Fruit fly (Drosophila melanogaster): ENCODE data around the gene PIG-B.

The PIG-B gene

dm6 chr3L:3828111-3828510 is 17.0 kb downstream of the PIG-B start:
- TF ChIP-seq CG7368 (GFP tag; optimal IDR thresholded peaks at IDR 0.05) (no peak), fd85E (GFP tag; optimal IDR thresholded peaks at IDR 0.05) (no peak), CG15336 (GFP tag; IDR thresholded peaks at IDR 0.05) (no peak), dsx (GFP tag; optimal IDR thresholded peaks at IDR 0.05; ENCODE audit: poor library complexity, severe bottlenecking) (no peak), Smox (GFP tag; optimal IDR thresholded peaks at IDR 0.05) (no peak), net (GFP tag; optimal IDR thresholded peaks at IDR 0.05) (no peak)

dm6 chr3L:3842981-3843701 is 32.1 kb downstream of the PIG-B start:
- TF ChIP-seq CG6854 (GFP tag; optimal IDR thresholded peaks at IDR 0.05): no peak
- TF ChIP-seq eg (GFP tag; IDR thresholded peaks at IDR 0.05): no peak
- no peak for TF ChIP-seq CG4318 (GFP tag; optimal IDR thresholded peaks at IDR 0.05)
- no peak for TF ChIP-seq fkh (GFP tag; optimal IDR thresholded peaks at IDR 0.05)
- no peak for TF ChIP-seq fd85E (GFP tag; optimal IDR thresholded peaks at IDR 0.05)
- TF ChIP-seq acj6 (GFP tag; optimal IDR thresholded peaks at IDR 0.05): no peak
- TF ChIP-seq svp (GFP tag): no peak
- TF ChIP-seq Met (GFP tag; optimal IDR thresholded peaks at IDR 0.05): no peak
- no peak for TF ChIP-seq CG8319 (GFP tag; optimal IDR thresholded peaks at IDR 0.05)
- TF ChIP-seq CG11294 (GFP tag; IDR thresholded peaks at IDR 0.05): no peak

- TF ChIP-seq CG16779 (tag; optimal IDR thresholded peaks at IDR 0.05): no peak
- TF ChIP-seq Sox15 (GFP tag; optimal IDR thresholded peaks at IDR 0.05): no peak
- no peak for TF ChIP-seq CG6276 (GFP tag; optimal IDR thresholded peaks at IDR 0.05)
- peak; percentile 35 for TF ChIP-seq CG3919 (GFP tag; optimal IDR thresholded peaks at IDR 0.05)
- no peak for TF ChIP-seq Eip75B (GFP tag; optimal IDR thresholded peaks at IDR 0.05)
- no peak for TF ChIP-seq Hr4 (GFP tag; optimal IDR thresholded peaks at IDR 0.05)
- peak; percentile 29; the same call in 1 of the 3 replicates for TF ChIP-seq CG6163 (GFP tag; IDR thresholded peaks at IDR 0.05)
- TF ChIP-seq Sox14 (GFP tag; optimal IDR thresholded peaks at IDR 0.05): no peak
- TF ChIP-seq eg (GFP tag; IDR thresholded peaks at IDR 0.05): 0 out of 3 replicates have a peak, but pooled peaks have one; percentile 45
- peak; percentile 35; the same call in 1 of the 2 replicates for TF ChIP-seq CG15336 (GFP tag; IDR thresholded peaks at IDR 0.05)
- peak; percentile 10 for TF ChIP-seq esn (GFP tag; optimal IDR thresholded peaks at IDR 0.05)
- TF ChIP-seq acj6 (GFP tag; optimal IDR thresholded peaks at IDR 0.05): no peak
- TF ChIP-seq Eip78C (GFP tag): peak; percentile 66
- TF ChIP-seq CG1621 (tag; optimal IDR thresholded peaks at IDR 0.05): peak; percentile 34
- peak; percentile 13 for TF ChIP-seq CG9139 (GFP tag; optimal IDR thresholded peaks at IDR 0.05)
- TF ChIP-seq Ets21C (GFP tag; optimal IDR thresholded peaks at IDR 0.05): no peak
- no peak for TF ChIP-seq Hr39 (GFP tag; optimal IDR thresholded peaks at IDR 0.05)
- TF ChIP-seq achi (GFP tag; optimal IDR thresholded peaks at IDR 0.05): no peak
- TF ChIP-seq OdsH (GFP tag; optimal IDR thresholded peaks at IDR 0.05): no peak
- no peak for TF ChIP-seq Blimp-1 (GFP tag; optimal IDR thresholded peaks at IDR 0.05)
- TF ChIP-seq Gug (GFP tag; IDR thresholded peaks at IDR 0.05): no peak
- TF ChIP-seq Hr38 (GFP tag; optimal IDR thresholded peaks at IDR 0.05): no peak
- peak in 1 of 2 experiments; percentile 61 for TF ChIP-seq ss (GFP tag; optimal IDR thresholded peaks at IDR 0.05)
- TF ChIP-seq Ets96B (tag; optimal IDR thresholded peaks at IDR 0.05): no peak
- no peak for TF ChIP-seq fd85E (GFP tag; optimal IDR thresholded peaks at IDR 0.05)
- no peak for TF ChIP-seq CG7368 (GFP tag; optimal IDR thresholded peaks at IDR 0.05)
- peak; percentile 30 for TF ChIP-seq net (GFP tag; optimal IDR thresholded peaks at IDR 0.05)
These were observed 34.8 kb downstream of the PIG-B start, which contains the start of gene Awh for dm6 chr3L:3845815-3846375. Awh (plus strand) TSS chr3L:3846206.
